Fruit fly (Drosophila melanogaster): ENCODE data around the gene CG32240.

Gene CG32240

dm6 chr3L:4354898-4355627 lies 26.4 kb downstream of the CG32240 start (continued):
- TF ChIP-seq Dip2 (GFP tag; IDR thresholded peaks at IDR 0.05) (no peak), Kr (GFP tag; optimal IDR thresholded peaks at IDR 0.05) (no peak), CG7928 (GFP tag; optimal IDR thresholded peaks at IDR 0.05) (no peak), CG12744 (GFP tag; optimal IDR thresholded peaks at IDR 0.05) (no peak), so (GFP tag; IDR thresholded peaks at IDR 0.05) (no peak), NK7.1 (GFP tag; optimal IDR thresholded peaks at IDR 0.05) (no peak), Mes4 (GFP tag; optimal IDR thresholded peaks at IDR 0.05) (no peak), jigr1 (GFP tag; IDR thresholded peaks at IDR 0.05) (no peak), amos (GFP tag; IDR thresholded peaks at IDR 0.05; ENCODE audit: partially characterized antibody) (no peak), CG33557 (GFP tag; optimal IDR thresholded peaks at IDR 0.05) (no peak), lab (GFP tag; optimal IDR thresholded peaks at IDR 0.05) (peak; percentile 5), Atf-2 (GFP tag; optimal IDR thresholded peaks at IDR 0.05) (no peak), Antp (GFP tag; optimal IDR thresholded peaks at IDR 0.05) (no peak), salm (tag; optimal IDR thresholded peaks at IDR 0.05) (no peak), Ravus (GFP tag; IDR thresholded peaks at IDR 0.05) (no peak), fd64A (GFP tag; optimal IDR thresholded peaks at IDR 0.05) (no peak), CG17829 (tag; optimal IDR thresholded peaks at IDR 0.05) (peak; percentile 41), Hr39 (optimal IDR thresholded peaks at IDR 0.05) (no peak), mirr (GFP tag; optimal IDR thresholded peaks at IDR 0.05) (peak; percentile 32), pros (GFP tag; optimal IDR thresholded peaks at IDR 0.05) (no peak), pfk (GFP tag; optimal IDR thresholded peaks at IDR 0.05) (no peak), CG10321 (GFP tag; IDR thresholded peaks at IDR 0.05) (no peak), CG10979 (tag; optimal IDR thresholded peaks at IDR 0.05) (peak; percentile 56), CG16863 (GFP tag; optimal IDR thresholded peaks at IDR 0.05) (no peak), sug (tag; optimal IDR thresholded peaks at IDR 0.05) (no peak), nau (GFP tag; optimal IDR thresholded peaks at IDR 0.05) (no peak), CG9437 (GFP tag; optimal IDR thresholded peaks at IDR 0.05) (peak; percentile 1), tap (tag; optimal IDR thresholded peaks at IDR 0.05) (no peak), da (GFP tag; optimal IDR thresholded peaks at IDR 0.05) (no peak), HLHmδ (GFP tag; optimal IDR thresholded peaks at IDR 0.05) (no peak), Sox102F (GFP tag; optimal IDR thresholded peaks at IDR 0.05) (peak; percentile 56), CG4707 (GFP tag; optimal IDR thresholded peaks at IDR 0.05) (no peak), Lhr (GFP tag; optimal IDR thresholded peaks at IDR 0.05) (no peak), CG14667 (GFP tag; IDR thresholded peaks at IDR 0.05) (no peak), sna (GFP tag; IDR thresholded peaks at IDR 0.05; ENCODE audit: partially characterized antibody) (no peak), CG1529 (GFP tag; optimal IDR thresholded peaks at IDR 0.05) (no peak), chm (GFP tag; IDR thresholded peaks at IDR 0.05) (no peak), kah (GFP tag; optimal IDR thresholded peaks at IDR 0.05) (no peak), CG30431 (GFP tag; optimal IDR thresholded peaks at IDR 0.05) (no peak), bowl (GFP tag; IDR thresholded peaks at IDR 0.05) (no peak), Adf1 (GFP tag; IDR thresholded peaks at IDR 0.05) (no peak), CG10565 (GFP tag; optimal IDR thresholded peaks at IDR 0.05) (no peak), ken (GFP tag; IDR thresholded peaks at IDR 0.05) (no peak), CG3163 (GFP tag; optimal IDR thresholded peaks at IDR 0.05) (no peak), Doc3 (GFP tag; IDR thresholded peaks at IDR 0.05; ENCODE audit: partially characterized antibody) (no peak), CG9797 (GFP tag; optimal IDR thresholded peaks at IDR 0.05) (no peak), tio (GFP tag; optimal IDR thresholded peaks at IDR 0.05) (peak; percentile 24), CG8281 (tag; optimal IDR thresholded peaks at IDR 0.05) (no peak), CG10462 (GFP tag; optimal IDR thresholded peaks at IDR 0.05) (no peak), CG12391 (tag; optimal IDR thresholded peaks at IDR 0.05) (peak; percentile 45), CG2875 (GFP tag; optimal IDR thresholded peaks at IDR 0.05) (no peak)

All from whole organism, embryonic.